Worm (Caenorhabditis elegans) whole organism, L3 larva: ENCODE data around the gene T26C5.2.

Experiments
- R02D3.7 ChIP-seq: fragments of 150-350 bp; optimal IDR thresholded peaks from 2 replicates; lab custom pipeline; 2014; ENCODE audit warnings: missing biosample characterization, missing genetic modification characterization
- ama-1 ChIP-seq: fragments of 150-350 bp; optimal IDR thresholded peaks from 2 replicates; lab custom pipeline; 2018
- ceh-28 ChIP-seq: fragments of 150-350 bp; optimal IDR thresholded peaks from 2 replicates; lab custom pipeline; 2014; ENCODE audit warnings: missing biosample characterization, missing genetic modification reagents, missing genetic modification characterization
- elt-1 ChIP-seq: fragments of 150-350 bp; optimal IDR thresholded peaks from 2 replicates; lab custom pipeline; 2014; ENCODE audit warnings: missing biosample characterization, missing genetic modification characterization
- eor-1 ChIP-seq, 2 experiments: fragments of 150-350 bp; optimal IDR thresholded peaks; 2 replicates each; lab custom pipeline; 2014 to 2018; ENCODE audit warnings: missing biosample characterization in 2 of 2, missing genetic modification characterization in 2 of 2
- lin-39 ChIP-seq: fragments of 150-350 bp; optimal IDR thresholded peaks from 2 replicates; lab custom pipeline; 2018; ENCODE audit warnings: missing biosample characterization, missing genetic modification reagents, missing genetic modification characterization
- nfya-1 ChIP-seq: sonication (generic microtip); optimal IDR thresholded peaks from 2 replicates; lab custom pipeline; 2017; ENCODE audit warnings: missing genetic modification characterization, mild to moderate bottlenecking, missing compliant biosample characterization, antibody characterized with exemption, moderate library complexity; ENCODE audit not compliant: insufficient read depth
- nhr-12 ChIP-seq: fragments of 150-350 bp; optimal IDR thresholded peaks from 2 replicates; lab custom pipeline; 2014; ENCODE audit warnings: missing biosample characterization, missing genetic modification characterization
- nhr-237 ChIP-seq: fragments of 150-350 bp; optimal IDR thresholded peaks from 2 replicates; lab custom pipeline; 2014; ENCODE audit warnings: missing biosample characterization, missing genetic modification characterization
- pqm-1 ChIP-seq: fragments of 150-350 bp; optimal IDR thresholded peaks from 2 replicates; lab custom pipeline; 2017; ENCODE audit warnings: missing biosample characterization, missing genetic modification characterization, inconsistent platforms
- skn-1 ChIP-seq: fragments of 150-350 bp; optimal IDR thresholded peaks from 2 replicates; lab custom pipeline; 2014; ENCODE audit warnings: missing biosample characterization, missing genetic modification characterization
- tbx-2 ChIP-seq: sonication (generic microtip); optimal IDR thresholded peaks from 2 replicates; lab custom pipeline; 2016; ENCODE audit warnings: mild to moderate bottlenecking, missing genetic modification characterization, missing compliant biosample characterization
- zag-1 ChIP-seq: fragments of 150-350 bp; optimal IDR thresholded peaks from 2 replicates; lab custom pipeline; 2014; ENCODE audit warnings: missing biosample characterization, missing genetic modification characterization
- ztf-11 ChIP-seq: fragments of 150-350 bp; optimal IDR thresholded peaks from 2 replicates; lab custom pipeline; 2014; ENCODE audit warnings: missing biosample characterization, missing genetic modification characterization

DNA sequence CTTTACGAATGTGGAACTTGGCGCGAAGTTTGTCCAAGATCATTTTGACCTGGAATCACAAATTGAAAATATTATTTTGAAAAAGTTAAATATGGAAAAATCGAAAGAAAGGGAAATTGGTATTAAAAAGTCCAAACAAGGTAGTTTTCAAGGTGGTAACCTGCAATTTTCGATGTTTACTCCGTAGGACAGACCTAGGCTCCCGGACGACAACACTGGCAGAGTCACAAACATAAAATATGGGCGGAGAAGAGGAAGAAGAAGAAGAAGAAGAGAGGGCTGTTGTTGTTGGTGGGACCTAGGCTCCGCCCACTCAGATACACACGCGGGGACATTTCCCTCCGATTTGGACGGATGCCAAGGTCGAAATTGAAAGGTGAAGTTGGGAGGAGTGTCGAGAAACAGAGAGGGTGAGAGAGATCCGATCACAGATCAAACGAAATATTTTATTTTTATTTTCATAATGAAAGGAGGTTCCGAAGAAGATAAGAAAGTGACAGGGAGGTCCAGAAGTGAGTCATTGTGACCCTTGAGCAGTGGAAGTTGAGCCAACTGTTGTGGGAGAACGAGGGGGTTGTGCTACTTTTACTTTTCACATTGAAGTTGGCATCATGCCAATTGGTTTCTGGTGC, 29.0 kb downstream of the T26C5.2 start, which contains the start of gene aqp-2:
- no peak for TF ChIP-seq skn-1 (tag; lab: Kevin White, UChicago)
- TF ChIP-seq zag-1 (tag; lab: Kevin White, UChicago) = no peak
- TF ChIP-seq ceh-28 (tag; lab: Kevin White, UChicago) = no peak
- TF ChIP-seq tbx-2 (tag; lab: Kevin White, UChicago) = no peak
- TF ChIP-seq elt-1 (tag; lab: Kevin White, UChicago) = peak; percentile 2
- peak; percentile 59 for TF ChIP-seq lin-39
- no peak for TF ChIP-seq nhr-237
- TF ChIP-seq pqm-1 (tag; lab: Kevin White, UChicago) = no peak
- no peak for TF ChIP-seq eor-1 (tag; optimal IDR thresholded peaks at IDR 0.05; lab: Kevin White, UChicago)
- TF ChIP-seq ztf-11 = no peak
- peak; percentile 34 for TF ChIP-seq nfya-1 (tag; lab: Kevin White, UChicago)
- no peak for TF ChIP-seq R02D3.7 (tag; lab: Kevin White, UChicago)
- no peak for TF ChIP-seq nhr-12 (tag; lab: Kevin White, UChicago)
- TF ChIP-seq ama-1 (lab: Kevin White, UChicago) = peak; percentile 18
